Worm (Caenorhabditis elegans): ENCODE data around the gene C17F4.2.

- TF ChIP-seq tbx-37 (GFP tag; conservative IDR thresholded peaks at IDR 0.05) (no peak), flt-1 (GFP tag; IDR thresholded peaks at IDR 0.05) (no peak), ama-1 (optimal IDR thresholded peaks at IDR 0.05) (no peak), hnd-1 (tag; optimal IDR thresholded peaks at IDR 0.05) (no peak), sea-1 (GFP tag; conservative IDR thresholded peaks at IDR 0.05) (no peak), hmg-4 (GFP tag; optimal IDR thresholded peaks at IDR 0.05) (no peak), ceh-36 (tag; optimal IDR thresholded peaks at IDR 0.05) (no peak), pes-1 (GFP tag; IDR thresholded peaks at IDR 0.05) (no peak), hmbx-1 (tag; optimal IDR thresholded peaks at IDR 0.05) (no peak), aly-1 (tag; optimal IDR thresholded peaks at IDR 0.05) (no peak), tra-4 (tag; optimal IDR thresholded peaks at IDR 0.05) (no peak), B0310.2 (tag; optimal IDR thresholded peaks at IDR 0.05) (no peak), scrt-1 (GFP tag; IDR thresholded peaks at IDR 0.05) (no peak), ets-7 (tag; optimal IDR thresholded peaks at IDR 0.05) (no peak)
These were observed 30.2 kb downstream of the C17F4.2 start, which contains the start of gene wht-4 for ce11 chrII:3278634-3279033.
